Worm (Caenorhabditis elegans) whole organism, L3 larva: ENCODE measurements around the gene pals-39.

Experiments
- R02D3.7 ChIP-seq: fragments of 150-350 bp; optimal IDR thresholded peaks from 2 replicates; lab custom pipeline; 2014; ENCODE audit warnings: missing biosample characterization, missing genetic modification characterization
- ZK546.5 ChIP-seq: sonication (generic microtip); optimal IDR thresholded peaks from 2 replicates; lab custom pipeline; 2017; ENCODE audit warnings: missing biosample characterization, missing genetic modification characterization
- ama-1 ChIP-seq: fragments of 150-350 bp; optimal IDR thresholded peaks from 2 replicates; lab custom pipeline; 2018
- ceh-16 ChIP-seq: sonication (generic microtip); optimal IDR thresholded peaks from 2 replicates; lab custom pipeline; 2017; ENCODE audit warnings: missing biosample characterization, missing genetic modification characterization
- ceh-28 ChIP-seq: fragments of 150-350 bp; optimal IDR thresholded peaks from 2 replicates; lab custom pipeline; 2014; ENCODE audit warnings: missing biosample characterization, missing genetic modification reagents, missing genetic modification characterization
- ceh-82 ChIP-seq: fragments of 150-350 bp; optimal IDR thresholded peaks from 2 replicates; lab custom pipeline; 2014; ENCODE audit warnings: missing biosample characterization, missing genetic modification characterization
- ceh-9 ChIP-seq: sonication (generic microtip); optimal IDR thresholded peaks from 2 replicates; lab custom pipeline; 2018; ENCODE audit warnings: missing biosample characterization, missing genetic modification characterization
- egl-5 ChIP-seq: fragments of 150-350 bp; optimal IDR thresholded peaks from 2 replicates; lab custom pipeline; 2017; ENCODE audit warnings: missing biosample characterization, missing genetic modification reagents, missing genetic modification characterization, inconsistent platforms
- elt-1 ChIP-seq: fragments of 150-350 bp; optimal IDR thresholded peaks from 2 replicates; lab custom pipeline; 2014; ENCODE audit warnings: missing biosample characterization, missing genetic modification characterization
- elt-3 ChIP-seq, 3 experiments: fragments of 150-350 bp in 1 of 3; sonication (generic microtip) in 2 of 3; optimal IDR thresholded peaks; 2 replicates in 2 of 3; 4 replicates in 1 of 3; lab custom pipeline; 2014 to 2017; ENCODE audit warnings: missing biosample characterization in 3 of 3, missing genetic modification characterization in 3 of 3
- eor-1 ChIP-seq, 2 experiments: fragments of 150-350 bp; optimal IDR thresholded peaks; 2 replicates each; lab custom pipeline; 2014 to 2018; ENCODE audit warnings: missing biosample characterization in 2 of 2, missing genetic modification characterization in 2 of 2
- fkh-10 ChIP-seq: sonication (generic microtip); optimal IDR thresholded peaks from 2 replicates; lab custom pipeline; 2017; ENCODE audit warnings: missing biosample characterization, missing genetic modification reagents, missing genetic modification characterization
- fos-1 ChIP-seq: fragments of 150-350 bp; optimal IDR thresholded peaks from 2 replicates; lab custom pipeline; 2014; ENCODE audit warnings: missing biosample characterization, missing genetic modification characterization
- hmg-11 ChIP-seq: sonication (generic microtip); optimal IDR thresholded peaks from 2 replicates; lab custom pipeline; 2016; ENCODE audit warnings: missing genetic modification characterization, missing compliant biosample characterization
- lin-15B ChIP-seq: fragments of 150-350 bp; optimal IDR thresholded peaks from 2 replicates; lab custom pipeline; 2014; ENCODE audit warnings: missing biosample characterization, missing genetic modification characterization
- lin-39 ChIP-seq: fragments of 150-350 bp; optimal IDR thresholded peaks from 2 replicates; lab custom pipeline; 2018; ENCODE audit warnings: missing biosample characterization, missing genetic modification reagents, missing genetic modification characterization
- lsy-12 ChIP-seq: sonication (generic microtip); optimal IDR thresholded peaks from 2 replicates; lab custom pipeline; 2016; ENCODE audit warnings: mild to moderate bottlenecking, missing genetic modification characterization, missing compliant biosample characterization
- mdl-1 ChIP-seq: fragments of 150-350 bp; optimal IDR thresholded peaks from 2 replicates; lab custom pipeline; 2014; ENCODE audit warnings: missing biosample characterization, missing genetic modification characterization
- mml-1 ChIP-seq: fragments of 150-350 bp; sonication (generic microtip); optimal IDR thresholded peaks from 3 replicates; lab custom pipeline; 2014; ENCODE audit warnings: missing biosample characterization, missing genetic modification characterization
- nfya-1 ChIP-seq: sonication (generic microtip); optimal IDR thresholded peaks from 2 replicates; lab custom pipeline; 2017; ENCODE audit warnings: missing genetic modification characterization, mild to moderate bottlenecking, missing compliant biosample characterization, antibody characterized with exemption, moderate library complexity; ENCODE audit not compliant: insufficient read depth
- nhr-11 ChIP-seq: fragments of 150-350 bp; optimal IDR thresholded peaks from 2 replicates; lab custom pipeline; 2014; ENCODE audit warnings: missing biosample characterization, missing genetic modification characterization
- nhr-12 ChIP-seq: fragments of 150-350 bp; optimal IDR thresholded peaks from 2 replicates; lab custom pipeline; 2014; ENCODE audit warnings: missing biosample characterization, missing genetic modification characterization
- nhr-237 ChIP-seq: fragments of 150-350 bp; optimal IDR thresholded peaks from 2 replicates; lab custom pipeline; 2014; ENCODE audit warnings: missing biosample characterization, missing genetic modification characterization
- nhr-25 ChIP-seq: sonication (generic microtip); optimal IDR thresholded peaks from 2 replicates; lab custom pipeline; 2017; ENCODE audit warnings: missing biosample characterization, missing genetic modification characterization
- nhr-28 ChIP-seq: fragments of 150-350 bp; optimal IDR thresholded peaks from 2 replicates; lab custom pipeline; 2014; ENCODE audit warnings: missing biosample characterization, missing genetic modification characterization
- nhr-67 ChIP-seq: fragments of 150-350 bp; optimal IDR thresholded peaks from 2 replicates; lab custom pipeline; 2014; ENCODE audit warnings: missing biosample characterization, missing genetic modification characterization
- nhr-77 ChIP-seq: fragments of 150-350 bp; optimal IDR thresholded peaks from 2 replicates; lab custom pipeline; 2014; ENCODE audit warnings: missing biosample characterization, missing genetic modification characterization
- pha-4 ChIP-seq: fragments of 150-350 bp; optimal IDR thresholded peaks from 2 replicates; lab custom pipeline; 2014; ENCODE audit warnings: missing biosample characterization, missing genetic modification reagents, missing genetic modification characterization
- pqm-1 ChIP-seq: fragments of 150-350 bp; optimal IDR thresholded peaks from 2 replicates; lab custom pipeline; 2017; ENCODE audit warnings: missing biosample characterization, missing genetic modification characterization, inconsistent platforms
- skn-1 ChIP-seq: fragments of 150-350 bp; optimal IDR thresholded peaks from 2 replicates; lab custom pipeline; 2014; ENCODE audit warnings: missing biosample characterization, missing genetic modification characterization
- tbx-2 ChIP-seq: sonication (generic microtip); optimal IDR thresholded peaks from 2 replicates; lab custom pipeline; 2016; ENCODE audit warnings: mild to moderate bottlenecking, missing genetic modification characterization, missing compliant biosample characterization
- unc-62 ChIP-seq: fragments of 150-350 bp; sonication (generic microtip); optimal IDR thresholded peaks from 4 replicates; lab custom pipeline; 2014; ENCODE audit warnings: missing biosample characterization, missing genetic modification reagents, missing genetic modification characterization
- zag-1 ChIP-seq: fragments of 150-350 bp; optimal IDR thresholded peaks from 2 replicates; lab custom pipeline; 2014; ENCODE audit warnings: missing biosample characterization, missing genetic modification characterization
- ztf-11 ChIP-seq: fragments of 150-350 bp; optimal IDR thresholded peaks from 2 replicates; lab custom pipeline; 2014; ENCODE audit warnings: missing biosample characterization, missing genetic modification characterization
- ztf-4 ChIP-seq: fragments of 150-350 bp; optimal IDR thresholded peaks from 2 replicates; lab custom pipeline; 2014; ENCODE audit warnings: missing biosample characterization, missing genetic modification characterization

The pals-39 gene

ce11 chrV:12462908-12463307 lies 19.3 kb upstream of the pals-39 start, which contains the start of gene egl-10:
egl-10 (minus strand) TSS chrV:12463008.
- no peak for TF ChIP-seq egl-5
- TF ChIP-seq nfya-1 (tag; lab: Kevin White, UChicago): peak; percentile 19
- TF ChIP-seq pha-4 (tag; lab: Kevin White, UChicago): peak; percentile 27
- TF ChIP-seq R02D3.7: no peak
- TF ChIP-seq pqm-1 (tag; lab: Kevin White, UChicago): no peak

DNA sequence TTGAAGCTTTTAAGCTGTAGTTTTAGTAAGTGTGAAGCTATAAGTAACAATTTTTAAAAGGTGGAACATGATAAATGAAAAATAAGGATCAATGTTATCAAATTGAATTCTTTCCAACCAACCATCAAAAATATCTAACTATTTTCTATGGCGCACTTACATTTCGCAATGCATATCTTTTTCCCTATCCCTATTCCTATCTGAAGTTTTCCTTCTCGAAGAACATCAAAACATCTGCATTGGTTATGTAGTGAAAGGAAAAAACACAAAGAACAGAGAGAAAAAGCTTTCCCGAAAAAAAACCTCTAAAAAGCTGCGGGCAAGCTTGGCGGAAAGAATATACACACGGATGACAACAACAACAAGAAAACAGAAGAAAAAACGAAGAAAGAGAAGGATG lies 16.9 kb upstream of the pals-39 start:
- TF ChIP-seq ceh-82 (no peak), egl-5 (peak; percentile 6), ZK546.5 (tag; lab: Kevin White, UChicago) (no peak), nfya-1 (tag; lab: Kevin White, UChicago) (no peak)

DNA sequence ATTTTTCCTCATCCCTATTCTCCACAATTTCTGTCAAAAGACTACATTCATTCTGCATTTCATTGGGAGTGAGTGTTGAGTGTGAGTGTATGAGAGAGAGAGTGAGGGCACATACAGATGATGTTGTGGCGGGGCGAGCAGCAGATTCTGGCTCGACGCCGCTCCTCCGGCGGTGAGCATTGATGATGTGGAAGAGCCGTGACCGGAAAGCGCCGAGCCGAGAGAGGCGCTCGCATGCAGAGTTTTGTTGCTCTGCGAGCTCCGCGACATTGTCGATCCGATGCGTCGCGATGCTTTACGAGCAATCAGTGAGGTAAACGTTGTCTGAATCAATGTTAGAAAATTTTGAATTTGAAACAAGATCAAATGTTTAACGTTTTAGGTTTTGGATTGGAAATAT lies 12.0 kb upstream of the pals-39 start:
- TF ChIP-seq elt-1 (tag; lab: Kevin White, UChicago): no peak
- peak; percentile 20 for TF ChIP-seq nfya-1 (tag; lab: Kevin White, UChicago)
- TF ChIP-seq pha-4 (tag; lab: Kevin White, UChicago): no peak
- no peak for TF ChIP-seq ceh-28 (tag; lab: Kevin White, UChicago)
- TF ChIP-seq, all 47 proteins: peak for 1

DNA sequence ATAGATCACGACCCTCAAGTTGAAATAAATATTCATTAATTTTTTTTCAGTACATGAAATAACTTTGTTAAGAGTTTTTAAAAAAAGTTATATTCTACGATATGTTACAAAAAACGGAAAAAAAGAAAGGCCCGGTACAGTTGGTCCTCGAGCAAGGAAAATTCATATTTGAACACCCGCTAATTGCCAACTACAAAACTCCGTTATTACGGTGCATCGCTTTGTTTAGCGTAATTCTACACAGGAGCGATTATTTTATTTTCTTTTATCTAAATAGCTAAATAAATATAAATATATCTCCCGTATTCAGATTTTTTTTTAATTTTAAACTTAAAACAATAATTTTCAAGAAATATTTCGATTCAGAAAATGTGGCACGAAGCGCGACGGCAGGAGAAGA lies 6.8 kb upstream of the pals-39 start, which contains the start of gene F28C1.1:
TSS of gene F28C1.1 (plus strand) at position 365 of the 400 bp plus-strand sequence.
- TF ChIP-seq tbx-2 (tag; lab: Kevin White, UChicago) (no peak), R02D3.7 (peak; percentile 66), mml-1 (tag; lab: Kevin White, UChicago) (no peak), nfya-1 (tag; lab: Kevin White, UChicago) (peak; percentile 46), hmg-11 (tag; lab: Kevin White, UChicago) (no peak), pha-4 (tag; lab: Kevin White, UChicago) (peak; percentile 33), mdl-1 (no peak), skn-1 (tag; lab: Kevin White, UChicago) (no peak), ZK546.5 (tag; lab: Kevin White, UChicago) (no peak)

ce11 chrV:12449902-12450301 lies 6.2 kb upstream of the pals-39 start, which contains the start of gene C54D10.10:
C54D10.10 (minus strand) TSS chrV:12450002.
- TF ChIP-seq lin-39 (no peak), ZK546.5 (tag; lab: Kevin White, UChicago) (no peak), lin-15B (tag; lab: Kevin White, UChicago) (no peak), ztf-11 (tag; lab: Kevin White, UChicago) (no peak), fkh-10 (no peak), skn-1 (tag; lab: Kevin White, UChicago) (no peak), zag-1 (no peak), tbx-2 (tag; lab: Kevin White, UChicago) (no peak), ceh-28 (tag; lab: Kevin White, UChicago) (no peak), elt-3 (tag; optimal IDR thresholded peaks at IDR 0.05; lab: Kevin White, UChicago) (no peak), ama-1 (lab: Kevin White, UChicago) (no peak), nhr-237 (no peak), eor-1 (tag; optimal IDR thresholded peaks at IDR 0.05; lab: Kevin White, UChicago) (no peak), ceh-16 (tag; lab: Kevin White, UChicago) (no peak), unc-62 (GFP tag; lab: Kevin White, UChicago) (no peak)

DNA sequence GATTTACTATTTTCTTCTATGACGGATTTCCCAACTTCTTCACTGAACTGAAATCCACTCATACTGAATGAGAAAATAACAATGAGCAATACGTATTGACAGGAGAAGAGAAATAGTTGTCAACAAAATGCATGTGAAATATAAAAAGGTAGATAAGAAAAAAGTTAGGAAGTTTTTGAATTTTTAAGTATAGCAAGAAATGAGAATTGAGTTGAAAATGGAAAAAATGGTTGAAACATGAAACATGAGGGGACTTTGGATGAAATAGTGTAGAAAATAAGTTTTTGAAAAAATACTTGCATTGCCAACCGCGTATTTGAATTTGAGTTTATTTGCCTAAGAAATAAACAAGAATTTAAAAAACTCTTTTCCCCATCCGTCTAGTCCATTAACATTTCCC lies 3.2 kb upstream of the pals-39 start, which contains the start of the genes pals-38 and C54D10.9:
TSS of gene pals-38 (minus strand) at position 101 of the 400 bp plus-strand sequence.
TSS of gene C54D10.9 (plus strand) at position 259 of the 400 bp plus-strand sequence.
- TF ChIP-seq ZK546.5 (tag; lab: Kevin White, UChicago): no peak
- no peak for TF ChIP-seq ama-1 (lab: Kevin White, UChicago)
- TF ChIP-seq unc-62 (GFP tag; lab: Kevin White, UChicago): no peak
- no peak for TF ChIP-seq fos-1
- TF ChIP-seq tbx-2 (tag; lab: Kevin White, UChicago): no peak
- TF ChIP-seq nfya-1 (tag; lab: Kevin White, UChicago): no peak
- no peak for TF ChIP-seq mdl-1
- TF ChIP-seq nhr-67 (tag; lab: Kevin White, UChicago): no peak
- no peak for TF ChIP-seq ztf-4 (tag; lab: Kevin White, UChicago)
- TF ChIP-seq ztf-11 (tag; lab: Kevin White, UChicago): no peak

- no peak for TF ChIP-seq nhr-28 (tag; lab: Kevin White, UChicago)
- TF ChIP-seq nhr-12: no peak
- TF ChIP-seq lsy-12 (tag; lab: Kevin White, UChicago): no peak
- no peak for TF ChIP-seq ceh-82
- no peak for TF ChIP-seq nhr-77
- TF ChIP-seq nhr-25 (tag; lab: Kevin White, UChicago): no peak
- no peak for TF ChIP-seq lin-39
- no peak for TF ChIP-seq ztf-4 (tag; lab: Kevin White, UChicago)
- TF ChIP-seq ceh-9 (tag; lab: Kevin White, UChicago): no peak
- TF ChIP-seq unc-62 (GFP tag; lab: Kevin White, UChicago): no peak
- TF ChIP-seq eor-1 (tag; optimal IDR thresholded peaks at IDR 0.05; lab: Kevin White, UChicago): no peak
- no peak for TF ChIP-seq nhr-11 (tag; lab: Kevin White, UChicago)
- TF ChIP-seq nfya-1 (tag; lab: Kevin White, UChicago): no peak
- TF ChIP-seq egl-5: no peak
- no peak for TF ChIP-seq fkh-10
- no peak for TF ChIP-seq fos-1
Measured at ce11 chrV:12441420-12441819, 2.2 kb downstream of the pals-39 start, which contains the start of gene pals-37. pals-37 (minus strand) TSS chrV:12441520.
